Worm (Caenorhabditis elegans): ENCODE results near the gene E03H12.7.

DNA sequence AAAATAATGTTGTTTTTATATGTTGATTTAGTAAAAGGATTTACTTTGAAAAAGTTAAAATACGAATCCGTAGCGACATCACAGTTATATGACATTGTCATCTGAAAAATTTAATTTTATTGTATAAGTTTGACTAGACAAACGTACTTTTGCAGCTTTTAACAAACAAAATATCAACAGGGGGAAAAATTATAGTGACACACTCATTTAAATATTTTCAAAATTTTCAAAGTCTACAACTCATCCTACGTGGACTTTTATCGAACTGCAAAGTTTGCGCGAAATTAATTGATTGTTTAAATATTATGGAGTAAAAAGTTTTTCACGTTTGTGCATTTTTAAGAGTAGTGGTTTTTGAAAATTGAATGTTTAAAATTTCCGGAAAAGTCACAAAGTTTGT lies 37.2 kb upstream of the E03H12.7 start, which contains the start of gene C09B9.85:
- no peak for TF ChIP-seq C04F5.9 (tag; optimal IDR thresholded peaks at IDR 0.05)
- TF ChIP-seq nhr-28 (tag; optimal IDR thresholded peaks at IDR 0.05), result no peak
- TF ChIP-seq efl-1 (optimal IDR thresholded peaks at IDR 0.05), result no peak
- no peak for TF ChIP-seq efl-1 (GFP tag; optimal IDR thresholded peaks at IDR 0.05 in 1 of 2)
- no peak for TF ChIP-seq mep-1 (tag; optimal IDR thresholded peaks at IDR 0.05)
- TF ChIP-seq mdl-1 (tag; optimal IDR thresholded peaks at IDR 0.05), result no peak
- no peak for TF ChIP-seq alr-1 (tag; optimal IDR thresholded peaks at IDR 0.05; ENCODE audit: borderline replicate concordance)
- TF ChIP-seq swsn-7 (tag; optimal IDR thresholded peaks at IDR 0.05), result no peak
- TF ChIP-seq jun-1 (tag; optimal IDR thresholded peaks at IDR 0.05), result no peak
- no peak for TF ChIP-seq nhr-12 (tag; optimal IDR thresholded peaks at IDR 0.05)
- TF ChIP-seq lin-13 (GFP tag; optimal IDR thresholded peaks at IDR 0.05), result no peak

Data from whole organism, L1 larva.